Worm (Caenorhabditis elegans) whole organism, L4/young adult: ENCODE results near the gene gcy-12.

ENCODE experiments used
- W03F9.2 ChIP-seq: fragments of 150-350 bp; optimal IDR thresholded peaks from 2 replicates; lab custom pipeline; 2014; ENCODE audit warnings: missing biosample characterization, missing genetic modification characterization
- dao-5 ChIP-seq: sonication (generic microtip); optimal IDR thresholded peaks from 2 replicates; lab custom pipeline; 2016; ENCODE audit warnings: missing genotype, missing genetic modification characterization, moderate library complexity, missing compliant biosample characterization
- him-1 ChIP-seq: sonication (generic microtip); optimal IDR thresholded peaks from 2 replicates; lab custom pipeline; 2016; ENCODE audit warnings: missing genotype, missing genetic modification reagents, missing genetic modification characterization, missing compliant biosample characterization

DNA sequence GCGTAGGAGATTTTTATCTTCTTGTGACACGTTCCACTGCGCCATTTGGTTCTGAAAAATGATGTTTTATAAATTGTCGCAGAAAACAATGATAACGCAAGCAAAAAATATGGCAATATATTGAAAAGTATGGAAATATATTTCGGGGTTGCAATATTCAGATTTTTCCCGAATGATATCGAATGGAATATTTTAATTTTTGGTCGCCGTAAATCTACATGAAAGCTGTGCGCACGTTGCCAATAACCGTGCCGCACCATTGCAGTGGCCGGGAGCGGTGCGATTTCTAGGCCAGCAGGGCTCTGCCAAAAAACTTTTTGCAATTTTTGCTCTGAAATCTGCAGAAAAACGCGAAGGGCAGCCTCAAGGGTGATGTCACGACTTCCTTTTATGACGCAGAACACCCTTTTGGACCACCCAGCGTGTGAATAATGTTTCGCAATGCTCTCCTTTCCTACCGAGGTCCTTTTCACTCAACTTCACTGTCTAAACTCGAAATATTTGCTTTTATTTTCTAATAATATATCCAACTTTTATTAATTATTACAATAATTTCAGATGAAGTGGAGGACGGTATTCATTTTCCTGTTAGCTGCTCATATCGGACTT is 46.4 kb downstream of the gcy-12 start, which contains the start of the genes F09E5.11 and bmy-1:
- peak; percentile 67 for TF ChIP-seq W03F9.2
- TF ChIP-seq him-1 (tag; lab: Kevin White, UChicago) = peak; percentile 38
- no peak for TF ChIP-seq dao-5 (tag; lab: Kevin White, UChicago)
